Fruit fly (Drosophila melanogaster): ENCODE measurements around the gene syd.

- TF ChIP-seq CG8478 (optimal IDR thresholded peaks at IDR 0.05) (no peak), CTCF (optimal IDR thresholded peaks at IDR 0.05) (no peak)
Observed at dm6 chr3L:7952560-7952959, 16.6 kb upstream of the syd start.
